Worm (Caenorhabditis elegans) whole organism, midembryonic: ENCODE data around the gene acdh-6.

Experiments
- cog-1 ChIP-seq: sonication (generic microtip); optimal IDR thresholded peaks from 2 replicates; lab custom pipeline; 2016; ENCODE audit warnings: missing genetic modification characterization, missing compliant biosample characterization
- flt-1 ChIP-seq: fragments of 200-800 bp; sonication (Bioruptor generic); IDR thresholded peaks from 2 replicates; pipeline ENCODE4 v1.3.6; 2022; ENCODE audit warnings: missing genetic modification characterization, missing compliant biosample characterization
- klf-2 ChIP-seq: fragments of 200-800 bp; sonication (Bioruptor generic); conservative IDR thresholded peaks from 2 replicates; pipeline ENCODE4 v1.3.6; 2022; ENCODE audit warnings: missing genetic modification reagents, missing genetic modification characterization, missing compliant biosample characterization
- med-1 ChIP-seq: sonication (generic microtip); optimal IDR thresholded peaks from 2 replicates; lab custom pipeline; 2017; ENCODE audit warnings: missing genetic modification characterization, mild to moderate bottlenecking, missing compliant biosample characterization, antibody characterized with exemption, missing genetic modification reagents; ENCODE audit not compliant: insufficient read depth
- tab-1 ChIP-seq: fragments of 200-800 bp; sonication (Bioruptor generic); IDR thresholded peaks from 2 replicates; pipeline ENCODE4 v1.3.6; 2022; ENCODE audit warnings: missing genetic modification characterization, missing compliant biosample characterization
- ztf-29 ChIP-seq: fragments of 200-800 bp; sonication (Bioruptor generic); IDR thresholded peaks from 2 replicates; pipeline ENCODE4 v1.3.6; 2022; ENCODE audit warnings: missing genetic modification reagents, missing genetic modification characterization, missing compliant biosample characterization

DNA sequence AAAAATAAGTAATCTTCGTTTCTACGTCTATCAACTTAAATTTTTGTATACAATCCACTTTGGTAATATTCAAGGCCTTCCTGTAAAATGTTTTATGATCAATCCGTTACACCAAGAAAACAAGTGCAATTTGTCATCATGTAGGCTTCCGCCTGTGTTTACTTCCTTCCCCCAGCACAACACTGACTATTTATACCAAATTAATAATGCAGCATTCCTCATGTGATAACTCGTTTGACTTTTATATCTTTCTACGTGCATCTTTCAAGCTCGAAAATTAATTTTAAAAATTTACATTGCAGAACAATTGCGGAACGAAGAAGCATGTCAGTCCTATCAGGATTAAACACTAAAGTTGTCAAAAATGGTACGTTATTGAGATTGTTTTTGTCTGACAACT, 6.5 kb upstream of the acdh-6 start, which contains the start of gene gsto-2:
- TF ChIP-seq ztf-29 (GFP tag; lab: Robert Waterston, UW) (no peak), klf-2 (GFP tag; lab: Robert Waterston, UW) (no peak), flt-1 (GFP tag; lab: Robert Waterston, UW) (no peak), tab-1 (GFP tag; lab: Robert Waterston, UW) (no peak), cog-1 (tag; lab: Kevin White, UChicago) (no peak), med-1 (no peak)
